Fruit fly (Drosophila melanogaster) whole organism, prepupa: ENCODE data around the gene dy.

ENCODE experiments used
- Blimp-1 ChIP-seq: fragments of 200-800 bp; sonication (Bioruptor generic); optimal IDR thresholded peaks from 3 replicates; lab custom pipeline; 2017; ENCODE audit warnings: missing biosample characterization, missing genetic modification characterization, mild to moderate bottlenecking, moderate library complexity, missing genetic modification reagents
- CG6854 ChIP-seq: fragments of 200-800 bp; sonication (Bioruptor generic); optimal IDR thresholded peaks from 2 replicates; lab custom pipeline; 2017; ENCODE audit warnings: missing biosample characterization, mild to moderate bottlenecking, missing genetic modification characterization
- Gug ChIP-seq: fragments of 200-800 bp; sonication (Bioruptor generic); IDR thresholded peaks from 2 replicates; pipeline ENCODE4 v1.3.6; 2022; ENCODE audit warnings: missing biosample characterization, missing genetic modification characterization
- achi ChIP-seq: fragments of 200-800 bp; sonication (Bioruptor generic); optimal IDR thresholded peaks from 3 replicates; lab custom pipeline; 2016; ENCODE audit warnings: missing biosample characterization, missing genetic modification characterization

DNA sequence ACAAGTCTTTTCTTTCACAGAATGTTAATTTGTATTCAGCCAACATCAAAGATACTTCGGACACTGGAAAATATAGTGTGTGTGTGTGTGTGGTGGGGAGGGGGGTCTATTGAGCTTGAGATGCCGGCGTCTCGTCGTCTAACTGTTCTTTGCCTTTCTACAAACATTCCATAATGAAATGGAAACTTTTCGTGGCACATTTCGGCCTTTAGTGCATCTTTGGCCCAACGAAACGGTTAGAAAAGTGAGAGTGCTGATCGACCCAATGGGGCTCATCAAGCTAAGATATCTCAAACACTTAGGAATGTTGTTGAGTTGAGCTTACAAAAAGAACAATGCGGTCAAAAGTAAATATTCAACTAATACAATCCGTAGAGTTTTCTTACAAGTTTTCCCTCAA lies 21.7 kb downstream of the dy start:
- TF ChIP-seq achi (GFP tag; lab: Kevin White, UChicago): no peak
- no peak for TF ChIP-seq CG6854
- TF ChIP-seq Blimp-1 (GFP tag; lab: Kevin White, UChicago): no peak
- no peak for TF ChIP-seq Gug (GFP tag; lab: Robert Waterston, UW)
